Worm (Caenorhabditis elegans) whole organism, mixed stage, embryonic: ENCODE measurements around the gene F55B11.2.

Experiments used
- M03D4.4 ChIP-seq: sonication (generic microtip); optimal IDR thresholded peaks from 2 replicates; lab custom pipeline; 2017; ENCODE audit warnings: mild to moderate bottlenecking, missing genetic modification characterization, missing compliant biosample characterization
- bed-3 ChIP-seq: fragments of 200-800 bp; sonication (Bioruptor generic); optimal IDR thresholded peaks from 3 replicates; lab custom pipeline; 2018; ENCODE audit warnings: mild to moderate bottlenecking, missing genetic modification characterization, moderate library complexity, missing compliant biosample characterization
- blmp-1 ChIP-seq: fragments of 150-350 bp; optimal IDR thresholded peaks from 2 replicates; lab custom pipeline; 2014; ENCODE audit warnings: missing biosample characterization, missing genetic modification characterization
- ceh-39 ChIP-seq: fragments of 150-350 bp; optimal IDR thresholded peaks from 2 replicates; lab custom pipeline; 2014; ENCODE audit warnings: missing biosample characterization, missing genetic modification characterization
- ceh-43 ChIP-seq: fragments of 200-800 bp; sonication (Bioruptor generic); optimal IDR thresholded peaks from 2 replicates; lab custom pipeline; 2018; ENCODE audit warnings: mild to moderate bottlenecking, missing genetic modification characterization, moderate library complexity, missing compliant biosample characterization
- ceh-83 ChIP-seq: fragments of 200-800 bp; sonication (Bioruptor generic); optimal IDR thresholded peaks from 2 replicates; lab custom pipeline; 2018; ENCODE audit warnings: mild to moderate bottlenecking, missing genetic modification characterization, missing compliant biosample characterization
- ces-1 ChIP-seq: fragments of 150-350 bp; optimal IDR thresholded peaks from 2 replicates; lab custom pipeline; 2014; ENCODE audit warnings: missing biosample characterization, missing genetic modification reagents, missing genetic modification characterization
- drap-1 ChIP-seq: fragments of 200-800 bp; sonication (Bioruptor generic); optimal IDR thresholded peaks from 3 replicates; lab custom pipeline; 2018; ENCODE audit warnings: mild to moderate bottlenecking, missing genetic modification characterization, missing compliant biosample characterization
- elt-1 ChIP-seq: sonication (generic microtip); optimal IDR thresholded peaks from 2 replicates; lab custom pipeline; 2017; ENCODE audit warnings: missing genetic modification characterization, mild to moderate bottlenecking, missing compliant biosample characterization, antibody characterized with exemption, moderate library complexity, borderline replicate concordance; ENCODE audit not compliant: insufficient read depth
- elt-3 ChIP-seq: fragments of 150-350 bp; optimal IDR thresholded peaks from 2 replicates; lab custom pipeline; 2014; ENCODE audit warnings: missing biosample characterization, missing genetic modification characterization
- flh-1 ChIP-seq: fragments of 200-800 bp; sonication (Bioruptor generic); optimal IDR thresholded peaks from 2 replicates; lab custom pipeline; 2018; ENCODE audit warnings: mild to moderate bottlenecking, missing genetic modification characterization, moderate library complexity, missing compliant biosample characterization
- ham-2 ChIP-seq: fragments of 200-800 bp; sonication (Bioruptor generic); optimal IDR thresholded peaks from 2 replicates; lab custom pipeline; 2018; ENCODE audit warnings: mild to moderate bottlenecking, missing genetic modification characterization, missing compliant biosample characterization
- hlh-1 ChIP-seq: fragments of 150-350 bp; optimal IDR thresholded peaks from 2 replicates; lab custom pipeline; 2014; ENCODE audit warnings: missing biosample characterization, missing genetic modification reagents, missing genetic modification characterization
- lin-13 ChIP-seq: fragments of 150-350 bp; optimal IDR thresholded peaks from 2 replicates; lab custom pipeline; 2014; ENCODE audit warnings: missing biosample characterization, missing genetic modification characterization
- lin-32 ChIP-seq: fragments of 200-800 bp; sonication (Bioruptor generic); optimal IDR thresholded peaks from 2 replicates; lab custom pipeline; 2018; ENCODE audit warnings: mild to moderate bottlenecking, missing genetic modification characterization, missing compliant biosample characterization
- lsy-2 ChIP-seq: fragments of 150-350 bp; optimal IDR thresholded peaks from 2 replicates; lab custom pipeline; 2014; ENCODE audit warnings: missing biosample characterization, missing genetic modification characterization
- mab-5 ChIP-seq: fragments of 150-350 bp; optimal IDR thresholded peaks from 2 replicates; lab custom pipeline; 2014; ENCODE audit warnings: missing biosample characterization, missing genetic modification characterization
- mep-1 ChIP-seq: fragments of 150-350 bp; optimal IDR thresholded peaks from 2 replicates; lab custom pipeline; 2017; ENCODE audit warnings: missing biosample characterization, missing genetic modification reagents, missing genetic modification characterization, inconsistent platforms
- mls-2 ChIP-seq: sonication (generic microtip); optimal IDR thresholded peaks from 2 replicates; lab custom pipeline; 2016; ENCODE audit warnings: mild to moderate bottlenecking, missing genetic modification characterization, moderate library complexity, missing compliant biosample characterization
- nhr-12 ChIP-seq: fragments of 150-350 bp; optimal IDR thresholded peaks from 2 replicates; lab custom pipeline; 2014; ENCODE audit warnings: missing biosample characterization, missing genetic modification characterization
- nhr-2 ChIP-seq: fragments of 150-350 bp; optimal IDR thresholded peaks from 2 replicates; lab custom pipeline; 2014; ENCODE audit warnings: missing biosample characterization, missing genetic modification characterization
- nhr-237 ChIP-seq: fragments of 150-350 bp; optimal IDR thresholded peaks from 2 replicates; lab custom pipeline; 2014; ENCODE audit warnings: missing biosample characterization, missing genetic modification characterization
- nhr-28 ChIP-seq: fragments of 150-350 bp; optimal IDR thresholded peaks from 2 replicates; lab custom pipeline; 2014; ENCODE audit warnings: missing biosample characterization, missing genetic modification characterization
- nhr-76 ChIP-seq: sonication (generic microtip); optimal IDR thresholded peaks from 2 replicates; lab custom pipeline; 2017; ENCODE audit warnings: missing biosample characterization, missing genetic modification characterization
- pha-4 ChIP-seq: fragments of 150-350 bp; optimal IDR thresholded peaks from 2 replicates; lab custom pipeline; 2018; ENCODE audit warnings: missing biosample characterization, missing genetic modification reagents, missing genetic modification characterization
- sem-2 ChIP-seq: fragments of 200-800 bp; sonication (Bioruptor generic); optimal IDR thresholded peaks from 2 replicates; lab custom pipeline; 2018; ENCODE audit warnings: mild to moderate bottlenecking, missing genetic modification characterization, missing compliant biosample characterization
- snpc-4 ChIP-seq: fragments of 150-350 bp; optimal IDR thresholded peaks from 2 replicates; lab custom pipeline; 2014; ENCODE audit warnings: missing biosample characterization, missing genetic modification characterization
- sptf-1 ChIP-seq: sonication (generic microtip); optimal IDR thresholded peaks from 2 replicates; lab custom pipeline; 2017; ENCODE audit warnings: mild to moderate bottlenecking, missing genetic modification characterization, moderate library complexity, missing compliant biosample characterization
- tbx-8 ChIP-seq: fragments of 200-800 bp; sonication (Bioruptor generic); optimal IDR thresholded peaks from 2 replicates; lab custom pipeline; 2018; ENCODE audit warnings: mild to moderate bottlenecking, missing genetic modification characterization, moderate library complexity, missing compliant biosample characterization
- unc-120 ChIP-seq: sonication (generic microtip); optimal IDR thresholded peaks from 2 replicates; lab custom pipeline; 2017; ENCODE audit warnings: missing genetic modification characterization, missing compliant biosample characterization; ENCODE audit not compliant: poor library complexity, severe bottlenecking
- unc-39 ChIP-seq: fragments of 150-350 bp; optimal IDR thresholded peaks from 2 replicates; lab custom pipeline; 2014; ENCODE audit warnings: missing biosample characterization, missing genetic modification characterization
- unc-62 ChIP-seq: fragments of 150-350 bp; optimal IDR thresholded peaks from 2 replicates; lab custom pipeline; 2014; ENCODE audit warnings: missing biosample characterization, missing genetic modification reagents, missing genetic modification characterization
- zip-8 ChIP-seq: fragments of 150-350 bp; optimal IDR thresholded peaks from 2 replicates; lab custom pipeline; 2014; ENCODE audit warnings: missing biosample characterization, missing genetic modification characterization
- ztf-11 ChIP-seq: fragments of 150-350 bp; optimal IDR thresholded peaks from 2 replicates; lab custom pipeline; 2014; ENCODE audit warnings: missing biosample characterization, missing genetic modification characterization

Gene F55B11.2

ce11 chrIV:14423194-14423593, at the start of gene F55B11.2:
TSS of gene F55B11.2 (minus strand) at chrIV:14423294.
- TF ChIP-seq flh-1 = no peak
- TF ChIP-seq blmp-1 = no peak
- no peak for TF ChIP-seq nhr-2 (tag; lab: Kevin White, UChicago)
- no peak for TF ChIP-seq unc-39
- no peak for TF ChIP-seq nhr-12 (tag; lab: Kevin White, UChicago)
- TF ChIP-seq elt-1 (tag; lab: Kevin White, UChicago) = no peak
- no peak for TF ChIP-seq unc-120 (tag; lab: Kevin White, UChicago)
- no peak for TF ChIP-seq snpc-4
- no peak for TF ChIP-seq ces-1 (GFP tag; lab: Kevin White, UChicago)
- no peak for TF ChIP-seq lin-32 (GFP tag; lab: Kevin White, UChicago)
- TF ChIP-seq hlh-1 (tag; lab: Kevin White, UChicago) = no peak
- no peak for TF ChIP-seq unc-62 (GFP tag; lab: Kevin White, UChicago)
- no peak for TF ChIP-seq lsy-2

DNA sequence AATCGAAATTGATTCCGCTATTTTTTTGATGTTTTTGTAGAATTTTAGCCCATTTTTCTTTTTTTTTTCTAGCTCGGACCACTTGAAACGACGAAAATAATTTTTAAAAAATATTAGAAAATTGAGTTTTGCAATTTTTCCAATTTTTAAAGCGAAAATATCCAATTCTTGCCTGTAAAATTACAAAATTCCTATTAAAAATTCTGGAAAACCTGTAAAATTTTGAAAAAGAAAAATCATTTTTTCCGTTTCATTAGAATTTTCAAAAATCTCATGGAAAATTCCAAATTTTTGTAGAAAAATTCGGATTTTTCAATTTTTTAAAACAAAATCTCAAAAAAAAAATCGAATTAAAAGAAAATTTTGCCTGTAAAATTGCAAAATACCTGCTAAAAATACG, 45.9 kb upstream of the F55B11.2 start:
- TF ChIP-seq ham-2 (GFP tag; lab: Kevin White, UChicago) (no peak), zip-8 (no peak), ceh-43 (GFP tag; lab: Kevin White, UChicago) (no peak), ceh-39 (no peak), sem-2 (GFP tag; lab: Kevin White, UChicago) (no peak), unc-39 (no peak), mab-5 (tag; lab: Kevin White, UChicago) (no peak), flh-1 (no peak), mls-2 (tag; lab: Kevin White, UChicago) (no peak), mep-1 (tag; lab: Kevin White, UChicago) (no peak), elt-1 (tag; lab: Kevin White, UChicago) (no peak), elt-3 (tag; lab: Kevin White, UChicago) (no peak), tbx-8 (GFP tag; lab: Kevin White, UChicago) (no peak), unc-120 (tag; lab: Kevin White, UChicago) (no peak), unc-62 (GFP tag; lab: Kevin White, UChicago) (no peak), ceh-83 (GFP tag; lab: Kevin White, UChicago) (no peak)

ce11 chrIV:14466837-14467236, 43.7 kb upstream of the F55B11.2 start:
- no peak for TF ChIP-seq snpc-4
- no peak for TF ChIP-seq bed-3 (GFP tag; lab: Kevin White, UChicago)
- no peak for TF ChIP-seq zip-8
- TF ChIP-seq pha-4 = no peak
- TF ChIP-seq elt-1 (tag; lab: Kevin White, UChicago) = no peak
- TF ChIP-seq hlh-1 (tag; lab: Kevin White, UChicago) = no peak
- no peak for TF ChIP-seq sptf-1 (tag; lab: Kevin White, UChicago)
- TF ChIP-seq M03D4.4 (tag; lab: Kevin White, UChicago) = no peak
- TF ChIP-seq unc-120 (tag; lab: Kevin White, UChicago) = no peak
- no peak for TF ChIP-seq ztf-11 (tag; lab: Kevin White, UChicago)
- no peak for TF ChIP-seq elt-3 (tag; lab: Kevin White, UChicago)
- TF ChIP-seq drap-1 (GFP tag; lab: Kevin White, UChicago) = no peak
- no peak for TF ChIP-seq nhr-76 (tag; lab: Kevin White, UChicago)
- no peak for TF ChIP-seq lin-13 (tag; lab: Kevin White, UChicago)
- TF ChIP-seq ceh-43 (GFP tag; lab: Kevin White, UChicago) = no peak
- no peak for TF ChIP-seq unc-62 (GFP tag; lab: Kevin White, UChicago)
- TF ChIP-seq blmp-1 = no peak

ce11 chrIV:14466048-14466447, 43.0 kb upstream of the F55B11.2 start:
- no peak for TF ChIP-seq ces-1 (GFP tag; lab: Kevin White, UChicago)

DNA sequence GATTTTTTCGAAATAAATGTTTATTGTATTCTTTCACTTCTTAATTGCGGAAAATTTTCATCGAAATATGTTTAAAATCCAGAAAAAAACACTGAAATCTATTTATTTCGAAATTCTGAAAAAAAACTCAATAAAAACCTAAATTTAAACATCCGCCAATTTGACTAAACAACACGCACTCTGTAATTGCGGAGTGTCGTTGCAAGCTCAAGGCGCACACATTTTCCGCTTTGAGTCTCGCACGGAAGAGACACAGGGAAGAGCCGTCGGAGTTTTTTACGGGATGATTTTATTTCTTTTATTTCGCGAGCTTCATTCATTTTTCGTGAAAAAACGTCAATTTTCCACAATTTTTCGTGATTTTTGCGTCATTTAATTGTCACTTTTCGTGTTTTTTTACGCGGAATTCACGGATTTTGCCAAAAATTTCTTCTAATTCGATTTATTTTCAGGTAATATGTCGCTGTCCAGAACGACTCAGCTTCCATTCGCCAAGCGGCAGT, 41.0 kb upstream of the F55B11.2 start, which contains the start of gene dld-1:
Gene dld-1, plus strand, starts transcription at position 453 of the 503 bp plus-strand sequence.
- TF ChIP-seq hlh-1 (tag; lab: Kevin White, UChicago) (peak; percentile 78), sptf-1 (tag; lab: Kevin White, UChicago) (peak; percentile 63), lsy-2 (peak; percentile 92), nhr-12 (tag; lab: Kevin White, UChicago) (no peak), ztf-11 (tag; lab: Kevin White, UChicago) (no peak), sem-2 (GFP tag; lab: Kevin White, UChicago) (no peak), elt-3 (tag; lab: Kevin White, UChicago) (peak; percentile 11), unc-39 (no peak), bed-3 (GFP tag; lab: Kevin White, UChicago) (no peak), ham-2 (GFP tag; lab: Kevin White, UChicago) (no peak), unc-62 (GFP tag; lab: Kevin White, UChicago) (peak; percentile 51), M03D4.4 (tag; lab: Kevin White, UChicago) (peak; percentile 16), zip-8 (no peak), pha-4 (peak; percentile 96), flh-1 (no peak), ceh-83 (GFP tag; lab: Kevin White, UChicago) (no peak), drap-1 (GFP tag; lab: Kevin White, UChicago) (no peak), ces-1 (GFP tag; lab: Kevin White, UChicago) (peak; percentile 98), mls-2 (tag; lab: Kevin White, UChicago) (no peak), snpc-4 (no peak), elt-1 (tag; lab: Kevin White, UChicago) (no peak), nhr-2 (tag; lab: Kevin White, UChicago) (peak; percentile 4), lin-32 (GFP tag; lab: Kevin White, UChicago) (no peak), mep-1 (tag; lab: Kevin White, UChicago) (peak; percentile 97), unc-120 (tag; lab: Kevin White, UChicago) (peak; percentile 43), nhr-237 (tag; lab: Kevin White, UChicago) (peak; percentile 98), blmp-1 (peak; percentile 20), nhr-28 (tag; lab: Kevin White, UChicago) (no peak), lin-13 (tag; lab: Kevin White, UChicago) (peak; percentile 91), ceh-43 (GFP tag; lab: Kevin White, UChicago) (no peak), tbx-8 (GFP tag; lab: Kevin White, UChicago) (no peak), nhr-76 (tag; lab: Kevin White, UChicago) (no peak), ceh-39 (peak; percentile 84), mab-5 (tag; lab: Kevin White, UChicago) (peak; percentile 88)
